Worm (Caenorhabditis elegans): ENCODE measurements around the gene srz-11.

DNA sequence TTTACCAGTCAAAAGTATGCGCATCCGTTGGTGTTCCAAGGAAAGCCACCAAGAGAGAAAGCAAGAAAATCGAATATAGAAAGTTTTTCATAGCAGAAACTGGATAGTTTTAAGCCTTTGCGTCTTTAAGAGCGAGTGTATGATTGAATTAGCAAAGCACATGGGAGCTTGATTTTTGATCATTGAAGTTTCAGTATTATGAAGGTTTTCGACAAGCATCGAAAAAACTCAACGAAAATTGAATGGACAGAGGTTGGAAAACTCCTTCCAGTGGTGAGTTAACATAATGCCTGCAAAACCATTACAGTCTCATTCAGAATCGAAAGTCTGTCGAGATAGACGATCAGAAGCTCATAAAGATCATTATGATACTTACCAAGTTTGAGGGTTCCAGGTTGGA, 31.0 kb downstream of the srz-11 start, which contains the start of gene Y75B12B.13:
- TF ChIP-seq flt-1 (GFP tag; IDR thresholded peaks at IDR 0.05) (no peak), ets-7 (tag; optimal IDR thresholded peaks at IDR 0.05) (no peak), sea-1 (GFP tag; conservative IDR thresholded peaks at IDR 0.05) (no peak), F13C5.2 (tag; optimal IDR thresholded peaks at IDR 0.05) (no peak), ama-1 (optimal IDR thresholded peaks at IDR 0.05) (no peak), B0310.2 (tag; optimal IDR thresholded peaks at IDR 0.05) (no peak), hmbx-1 (tag; optimal IDR thresholded peaks at IDR 0.05) (no peak)

Data from whole organism, early embryonic.